Worm (Caenorhabditis elegans) whole organism, late embryonic: ENCODE data around the gene E02C12.12.

Experiments used
- C38D4.7 ChIP-seq: fragments of 200-800 bp; sonication (Bioruptor generic); optimal IDR thresholded peaks from 2 replicates; lab custom pipeline; 2018; ENCODE audit warnings: mild to moderate bottlenecking, missing genetic modification characterization, moderate library complexity, missing compliant biosample characterization
- K09A11.1 ChIP-seq: sonication (generic microtip); optimal IDR thresholded peaks from 2 replicates; lab custom pipeline; 2017; ENCODE audit warnings: antibody characterized with exemption, mild to moderate bottlenecking, missing genetic modification characterization, missing compliant biosample characterization; ENCODE audit not compliant: insufficient read depth
- T23F11.4 ChIP-seq: fragments of 200-800 bp; sonication (Bioruptor generic); optimal IDR thresholded peaks from 2 replicates; lab custom pipeline; 2018; ENCODE audit warnings: mild to moderate bottlenecking, missing genetic modification characterization, missing compliant biosample characterization
- ceh-34 ChIP-seq: sonication (generic microtip); optimal IDR thresholded peaks from 2 replicates; lab custom pipeline; 2016; ENCODE audit warnings: mild to moderate bottlenecking, missing genetic modification characterization, missing compliant biosample characterization
- fkh-10 ChIP-seq: fragments of 150-350 bp; optimal IDR thresholded peaks from 2 replicates; lab custom pipeline; 2014; ENCODE audit warnings: missing biosample characterization, missing genetic modification reagents, missing genetic modification characterization
- hlh-8 ChIP-seq: sonication (generic microtip); optimal IDR thresholded peaks from 2 replicates; lab custom pipeline; 2016; ENCODE audit warnings: missing genotype, missing genetic modification characterization, missing compliant biosample characterization
- lim-6 ChIP-seq: sonication (generic microtip); optimal IDR thresholded peaks from 2 replicates; lab custom pipeline; 2016; ENCODE audit warnings: missing genetic modification characterization, missing compliant biosample characterization
- pha-4 ChIP-seq: fragments of 150-350 bp; optimal IDR thresholded peaks from 2 replicates; lab custom pipeline; 2018; ENCODE audit warnings: missing biosample characterization, missing genetic modification reagents, missing genetic modification characterization
- pqm-1 ChIP-seq: sonication (generic microtip); optimal IDR thresholded peaks from 2 replicates; lab custom pipeline; 2016; ENCODE audit warnings: missing genetic modification characterization, missing compliant biosample characterization
- pros-1 ChIP-seq: fragments of 150-350 bp; optimal IDR thresholded peaks from 2 replicates; lab custom pipeline; 2014; ENCODE audit warnings: missing biosample characterization, missing genetic modification reagents, missing genetic modification characterization
- sox-4 ChIP-seq: sonication (generic microtip); optimal IDR thresholded peaks from 2 replicates; lab custom pipeline; 2017; ENCODE audit warnings: mild to moderate bottlenecking, missing genetic modification characterization, inconsistent platforms, missing compliant biosample characterization
- unc-3 ChIP-seq, 2 experiments: fragments of 200-800 bp in 1 of 2; sonication (Bioruptor generic) in 1 of 2; sonication (generic microtip) in 1 of 2; conservative IDR thresholded peaks in 1 of 2; optimal IDR thresholded peaks in 1 of 2; 2 replicates each; pipeline versions ENCODE4 v1.3.6 to Lab custom; 2016 to 2022; ENCODE audit warnings: missing compliant biosample characterization in 2 of 2, missing genetic modification characterization in 2 of 2, missing genetic modification reagents in 1 of 2

The E02C12.12 gene

ce11 chrV:9332611-9333315 is 49.4 kb downstream of the E02C12.12 start:
- TF ChIP-seq T23F11.4, result no peak
- no peak for TF ChIP-seq ceh-34 (tag; lab: Kevin White, UChicago)
- TF ChIP-seq fkh-10 (GFP tag; lab: Kevin White, UChicago), result no peak
- TF ChIP-seq lim-6 (tag; lab: Kevin White, UChicago), result no peak
- TF ChIP-seq pqm-1, result no peak
- TF ChIP-seq K09A11.1, result no peak
- no peak for TF ChIP-seq pha-4 (tag; lab: Kevin White, UChicago)
- no peak for TF ChIP-seq hlh-8 (tag; lab: Kevin White, UChicago)
- TF ChIP-seq sox-4 (tag; lab: Kevin White, UChicago), result no peak
- no peak for TF ChIP-seq C38D4.7 (GFP tag; lab: Kevin White, UChicago)
- TF ChIP-seq unc-3 (GFP tag; conservative IDR thresholded peaks at IDR 0.05; lab: Robert Waterston, UW), result no peak
- no peak for TF ChIP-seq unc-3 (tag; optimal IDR thresholded peaks at IDR 0.05; lab: Kevin White, UChicago)
- no peak for TF ChIP-seq pros-1 (tag; lab: Kevin White, UChicago)
